Worm (Caenorhabditis elegans): ENCODE results near the gene nlp-78.
A peak's percentile ranks its signal among the peaks of the same experiment; 100 is the strongest.

Gene nlp-78

ce11 chrII:9124353-9124752, 11.6 kb upstream of the nlp-78 start:
- TF ChIP-seq sma-9 (GFP tag; optimal IDR thresholded peaks at IDR 0.05) (no peak), sma-9 (tag; optimal IDR thresholded peaks at IDR 0.05) (no peak), sma-3 (GFP tag; optimal IDR thresholded peaks at IDR 0.05) (peak; percentile 51), unc-39 (tag; optimal IDR thresholded peaks at IDR 0.05) (no peak), nhr-11 (tag; optimal IDR thresholded peaks at IDR 0.05) (no peak), alr-1 (tag; optimal IDR thresholded peaks at IDR 0.05) (no peak), lin-13 (GFP tag; optimal IDR thresholded peaks at IDR 0.05) (no peak), ceh-16 (tag; optimal IDR thresholded peaks at IDR 0.05) (no peak), lin-39 (tag; optimal IDR thresholded peaks at IDR 0.05) (no peak), nhr-6 (tag; optimal IDR thresholded peaks at IDR 0.05) (no peak), ztf-1 (GFP tag; conservative IDR thresholded peaks at IDR 0.05) (no peak), fos-1 (tag; optimal IDR thresholded peaks at IDR 0.05) (peak; percentile 50), F13H6.1 (tag; optimal IDR thresholded peaks at IDR 0.05) (no peak), lsy-2 (tag; optimal IDR thresholded peaks at IDR 0.05) (no peak), ceh-82 (tag; optimal IDR thresholded peaks at IDR 0.05) (no peak), C34F6.9 (tag; optimal IDR thresholded peaks at IDR 0.05) (no peak)

ce11 chrII:9125007-9125406, 11.0 kb upstream of the nlp-78 start:
- peak; percentile 48 for TF ChIP-seq fos-1 (tag; optimal IDR thresholded peaks at IDR 0.05)
- no peak for TF ChIP-seq nhr-11 (tag; optimal IDR thresholded peaks at IDR 0.05)

DNA sequence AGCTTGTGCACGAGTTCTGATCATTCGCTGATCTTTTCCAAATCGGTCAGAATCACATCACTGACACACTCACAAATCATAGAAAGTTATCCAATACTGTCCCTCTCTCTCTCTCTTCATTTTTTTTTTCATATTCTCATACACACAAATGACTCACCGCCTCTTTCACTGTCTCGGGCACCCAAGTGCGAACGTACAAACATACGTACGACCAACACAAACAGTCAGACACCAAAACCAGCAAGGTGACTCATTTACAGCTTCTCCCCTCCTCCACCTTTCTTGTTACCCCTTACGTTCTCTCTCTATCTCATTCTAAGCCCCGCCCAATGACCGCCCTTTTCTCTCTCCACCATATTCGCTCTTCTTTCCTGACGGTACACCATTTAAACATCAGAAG, 9.0 kb upstream of the nlp-78 start:
- TF ChIP-seq mab-5 (tag; optimal IDR thresholded peaks at IDR 0.05) (no peak), lin-11 (tag; optimal IDR thresholded peaks at IDR 0.05) (no peak), fos-1 (tag; optimal IDR thresholded peaks at IDR 0.05) (peak; percentile 96), R02D3.7 (tag; optimal IDR thresholded peaks at IDR 0.05) (no peak), nhr-25 (tag; optimal IDR thresholded peaks at IDR 0.05) (no peak), unc-55 (GFP tag; optimal IDR thresholded peaks at IDR 0.05) (no peak), nhr-237 (tag; optimal IDR thresholded peaks at IDR 0.05) (no peak), blmp-1 (tag; optimal IDR thresholded peaks at IDR 0.05; ENCODE audit: insufficient read depth) (peak; percentile 16), nhr-21 (tag; optimal IDR thresholded peaks at IDR 0.05) (no peak)

DNA sequence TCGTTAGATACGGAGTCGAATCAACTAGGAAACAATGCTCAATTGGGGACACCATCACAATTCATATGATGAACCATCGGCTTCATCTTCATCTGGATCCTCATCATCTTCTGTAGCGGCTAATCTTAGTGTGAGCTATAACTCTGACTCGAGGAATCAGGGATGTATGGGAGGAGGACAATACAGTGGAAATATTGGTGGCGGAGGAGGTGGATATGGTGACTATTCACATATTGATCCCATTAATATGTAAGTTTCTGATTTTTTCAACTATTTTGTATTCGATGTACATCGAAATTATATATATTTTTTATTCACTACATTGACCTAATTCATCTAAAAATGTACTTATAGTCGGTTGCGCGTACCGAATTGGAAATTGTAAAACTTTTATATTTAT, 8.6 kb upstream of the nlp-78 start:
- TF ChIP-seq ama-1 (optimal IDR thresholded peaks at IDR 0.05), result peak; percentile 70
- no peak for TF ChIP-seq nhr-25 (tag; optimal IDR thresholded peaks at IDR 0.05)

- no peak for TF ChIP-seq zag-1 (tag; optimal IDR thresholded peaks at IDR 0.05)
- TF ChIP-seq F13H6.1 (tag; optimal IDR thresholded peaks at IDR 0.05), result no peak
- TF ChIP-seq ama-1 (optimal IDR thresholded peaks at IDR 0.05), result peak; percentile 61
- TF ChIP-seq lin-11 (tag; optimal IDR thresholded peaks at IDR 0.05), result no peak
- TF ChIP-seq ceh-16 (tag; optimal IDR thresholded peaks at IDR 0.05), result no peak
- no peak for TF ChIP-seq unc-39 (tag; optimal IDR thresholded peaks at IDR 0.05)
- peak; percentile 62 for TF ChIP-seq nhr-25 (tag; optimal IDR thresholded peaks at IDR 0.05)
- no peak for TF ChIP-seq nhr-6 (tag; optimal IDR thresholded peaks at IDR 0.05)
- TF ChIP-seq mbf-1 (tag; optimal IDR thresholded peaks at IDR 0.05), result no peak
- no peak for TF ChIP-seq alr-1 (tag; optimal IDR thresholded peaks at IDR 0.05)
- TF ChIP-seq ztf-4 (tag; optimal IDR thresholded peaks at IDR 0.05), result no peak
- no peak for TF ChIP-seq snpc-4 (tag; optimal IDR thresholded peaks at IDR 0.05)
- TF ChIP-seq nhr-21 (tag; optimal IDR thresholded peaks at IDR 0.05), result peak; percentile 83
- TF ChIP-seq fos-1 (tag; optimal IDR thresholded peaks at IDR 0.05), result peak; percentile 93
- TF ChIP-seq gmeb-1 (tag; optimal IDR thresholded peaks at IDR 0.05), result peak; percentile 49
- no peak for TF ChIP-seq nhr-11 (tag; optimal IDR thresholded peaks at IDR 0.05)
- no peak for TF ChIP-seq unc-55 (GFP tag; optimal IDR thresholded peaks at IDR 0.05)
- no peak for TF ChIP-seq ZK546.5 (tag; optimal IDR thresholded peaks at IDR 0.05)
- no peak for TF ChIP-seq mdl-1 (tag; optimal IDR thresholded peaks at IDR 0.05)
- no peak for TF ChIP-seq skn-1 (tag; optimal IDR thresholded peaks at IDR 0.05)
- peak; percentile 72 for TF ChIP-seq C34F6.9 (tag; optimal IDR thresholded peaks at IDR 0.05)
- TF ChIP-seq nhr-237 (tag; optimal IDR thresholded peaks at IDR 0.05), result no peak
- TF ChIP-seq nhr-77 (tag; optimal IDR thresholded peaks at IDR 0.05), result no peak
- no peak for TF ChIP-seq peb-1 (tag; optimal IDR thresholded peaks at IDR 0.05)
- TF ChIP-seq elt-1 (tag; optimal IDR thresholded peaks at IDR 0.05), result no peak
- TF ChIP-seq nhr-129 (tag; optimal IDR thresholded peaks at IDR 0.05), result peak; percentile 40
- no peak for TF ChIP-seq ztf-11 (tag; optimal IDR thresholded peaks at IDR 0.05)
- TF ChIP-seq lsy-2 (tag; optimal IDR thresholded peaks at IDR 0.05), result peak in 1 of 2 experiments; percentile 47
- no peak for TF ChIP-seq sem-4 (tag; optimal IDR thresholded peaks at IDR 0.05)
- peak; percentile 49 for TF ChIP-seq sma-3 (GFP tag; optimal IDR thresholded peaks at IDR 0.05)
- no peak for TF ChIP-seq elt-3 (tag; optimal IDR thresholded peaks at IDR 0.05)
- TF ChIP-seq aly-2 (tag; optimal IDR thresholded peaks at IDR 0.05), result no peak
- no peak for TF ChIP-seq R02D3.7 (tag; optimal IDR thresholded peaks at IDR 0.05)
- peak; percentile 69 for TF ChIP-seq crh-2 (tag; optimal IDR thresholded peaks at IDR 0.05)
- TF ChIP-seq egl-27 (tag; optimal IDR thresholded peaks at IDR 0.05), result peak; percentile 63
- TF ChIP-seq sma-9 (GFP tag; optimal IDR thresholded peaks at IDR 0.05), result peak; percentile 42
- no peak for TF ChIP-seq sma-9 (tag; optimal IDR thresholded peaks at IDR 0.05)
- no peak for TF ChIP-seq nhr-10 (tag; optimal IDR thresholded peaks at IDR 0.05)
Measured at ce11 chrII:9128132-9128531, 7.8 kb upstream of the nlp-78 start.

All from whole organism, L2 larva.